Fruit fly (Drosophila melanogaster) Kc167 (cell line): Measurements from ENCODE around the gene eIF4E7.

Experiments used
- Myc ChIP-seq: fragments of >200 bp; optimal IDR thresholded peaks from 2 replicates; lab custom pipeline; 2017; ENCODE audit warnings: missing external identifiers
- Sin3A ChIP-seq: fragments of >200 bp; optimal IDR thresholded peaks from 2 replicates; lab custom pipeline; 2018; ENCODE audit warnings: missing external identifiers
- h ChIP-seq: fragments of >200 bp; optimal IDR thresholded peaks from 3 replicates; lab custom pipeline; 2018; ENCODE audit warnings: missing external identifiers
- insv ChIP-seq: fragments of >200 bp; optimal IDR thresholded peaks from 3 replicates; lab custom pipeline; 2018; ENCODE audit warnings: missing external identifiers
- psq ChIP-seq: fragments of >200 bp; optimal IDR thresholded peaks from 2 replicates; lab custom pipeline; 2017; ENCODE audit warnings: missing external identifiers
- ttk ChIP-seq: sonication (Bioruptor generic); optimal IDR thresholded peaks from 2 replicates; lab custom pipeline; 2017; ENCODE audit warnings: missing external identifiers

eIF4E7 gene

dm6 chrX:1175993-1176392 lies 13.8 kb upstream of the eIF4E7 start, which contains the start of gene CG11384:
TSS of gene CG11384 (minus strand) at chrX:1176035.
- TF ChIP-seq Myc (lab: Kevin White, UChicago) (no peak), Sin3A (lab: Kevin White, UChicago) (no peak), h (no peak), ttk (no peak), insv (lab: Kevin White, UChicago) (no peak), psq (lab: Kevin White, UChicago) (no peak)

dm6 chrX:1173564-1173963 lies 11.4 kb upstream of the eIF4E7 start:
- TF ChIP-seq Myc (lab: Kevin White, UChicago), result no peak
- TF ChIP-seq h, result no peak
- no peak for TF ChIP-seq Sin3A (lab: Kevin White, UChicago)
- no peak for TF ChIP-seq insv (lab: Kevin White, UChicago)
- no peak for TF ChIP-seq psq (lab: Kevin White, UChicago)
- TF ChIP-seq ttk, result no peak

- TF ChIP-seq ttk (no peak), psq (lab: Kevin White, UChicago) (no peak), insv (lab: Kevin White, UChicago) (no peak), h (no peak), Myc (lab: Kevin White, UChicago) (no peak), Sin3A (lab: Kevin White, UChicago) (no peak)
These were observed 10.7 kb upstream of the eIF4E7 start for dm6 chrX:1172756-1173422.

dm6 chrX:1171018-1171417 lies 8.8 kb upstream of the eIF4E7 start:
- TF ChIP-seq ttk (no peak), h (no peak), insv (lab: Kevin White, UChicago) (no peak), Myc (lab: Kevin White, UChicago) (no peak), Sin3A (lab: Kevin White, UChicago) (no peak), psq (lab: Kevin White, UChicago) (no peak)

- TF ChIP-seq h (no peak), psq (lab: Kevin White, UChicago) (no peak), insv (lab: Kevin White, UChicago) (no peak), ttk (no peak), Sin3A (lab: Kevin White, UChicago) (no peak), Myc (lab: Kevin White, UChicago) (no peak)
These were observed 8.1 kb upstream of the eIF4E7 start, which contains the start of gene CG11378 for dm6 chrX:1170117-1170878. TSS of gene CG11378 (plus strand) at chrX:1170828.

dm6 chrX:1145344-1145743 lies 16.8 kb downstream of the eIF4E7 start, which contains the start of gene CG14628:
TSS of gene CG14628 (plus strand) at chrX:1145644.
- TF ChIP-seq h (no peak), Sin3A (lab: Kevin White, UChicago) (no peak)

- TF ChIP-seq psq (lab: Kevin White, UChicago), result no peak
- TF ChIP-seq h, result no peak
These were observed 19.4 kb downstream of the eIF4E7 start for dm6 chrX:1142567-1143347.

dm6 chrX:1135006-1135376 lies 27.2 kb downstream of the eIF4E7 start:
- no peak for TF ChIP-seq h
- peak; percentile 61 for TF ChIP-seq insv (lab: Kevin White, UChicago)
- TF ChIP-seq Sin3A (lab: Kevin White, UChicago), result no peak
- no peak for TF ChIP-seq Myc (lab: Kevin White, UChicago)
- TF ChIP-seq psq (lab: Kevin White, UChicago), result no peak

- TF ChIP-seq h, result no peak
- no peak for TF ChIP-seq ttk
- TF ChIP-seq psq (lab: Kevin White, UChicago), result no peak
- no peak for TF ChIP-seq Myc (lab: Kevin White, UChicago)
- TF ChIP-seq Sin3A (lab: Kevin White, UChicago), result no peak
- no peak for TF ChIP-seq insv (lab: Kevin White, UChicago)
These were observed 27.9 kb downstream of the eIF4E7 start, which contains the start of gene CG3655 for dm6 chrX:1134053-1135005. TSS of gene CG3655 (minus strand) at chrX:1134896.

- no peak for TF ChIP-seq psq (lab: Kevin White, UChicago)
- no peak for TF ChIP-seq Myc (lab: Kevin White, UChicago)
- TF ChIP-seq h, result no peak
- TF ChIP-seq ttk, result no peak
- TF ChIP-seq insv (lab: Kevin White, UChicago), result no peak
These were observed 32.5 kb downstream of the eIF4E7 start for dm6 chrX:1129575-1130281.

- no peak for TF ChIP-seq Sin3A (lab: Kevin White, UChicago)
These were observed 38.8 kb downstream of the eIF4E7 start for dm6 chrX:1123381-1123780.
